Fruit fly (Drosophila melanogaster): Measurements from ENCODE around the gene CG34404.

DNA sequence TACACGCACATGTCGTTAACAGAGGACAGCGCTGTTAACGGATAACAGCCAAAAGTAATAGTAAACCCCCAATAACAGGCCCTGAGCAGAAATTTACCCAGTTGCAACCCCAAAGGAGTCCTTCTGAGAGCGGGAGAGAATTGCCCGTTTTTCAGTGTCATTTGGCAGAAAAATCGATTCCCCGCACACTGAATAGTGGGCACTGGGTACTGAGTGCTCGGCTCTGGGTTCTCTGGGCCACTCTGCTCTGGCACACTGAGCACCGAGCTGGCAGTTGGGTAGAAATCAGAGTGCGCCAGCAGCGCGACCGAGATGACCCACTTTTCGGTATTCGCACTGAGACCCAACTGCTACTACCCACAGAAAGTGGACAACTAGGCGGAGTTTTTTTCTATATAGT lies 6.9 kb upstream of the CG34404 start, which contains the start of gene Rbp:
- TF ChIP-seq CG14655 (GFP tag; optimal IDR thresholded peaks at IDR 0.05) = no peak
- TF ChIP-seq CG8301 (tag; optimal IDR thresholded peaks at IDR 0.05) = no peak
- no peak for TF ChIP-seq rn (GFP tag; IDR thresholded peaks at IDR 0.05)
- TF ChIP-seq Ets98B (GFP tag; IDR thresholded peaks at IDR 0.05) = no peak
- TF ChIP-seq Pif1B (GFP tag; optimal IDR thresholded peaks at IDR 0.05) = no peak
- TF ChIP-seq CG34367 (tag; optimal IDR thresholded peaks at IDR 0.05) = no peak
- TF ChIP-seq CG15710 (tag; optimal IDR thresholded peaks at IDR 0.05) = no peak
- TF ChIP-seq Pif1A (GFP tag; optimal IDR thresholded peaks at IDR 0.05) = no peak
- no peak for TF ChIP-seq D1 (tag; optimal IDR thresholded peaks at IDR 0.05)
- TF ChIP-seq CG17806 (tag; optimal IDR thresholded peaks at IDR 0.05) = no peak
- TF ChIP-seq CG4496 (GFP tag; IDR thresholded peaks at IDR 0.05) = no peak
